Worm (Caenorhabditis elegans): ENCODE data around the gene ins-21.

ce11 chrIII:10000428-10000827, 23.1 kb upstream of the ins-21 start, which contains the start of gene C05B5.2:
- TF ChIP-seq flt-1 (GFP tag; IDR thresholded peaks at IDR 0.05) (no peak), tbx-11 (GFP tag; IDR thresholded peaks at IDR 0.05) (no peak), hnd-1 (tag; optimal IDR thresholded peaks at IDR 0.05) (no peak), ama-1 (optimal IDR thresholded peaks at IDR 0.05) (no peak), tra-4 (tag; optimal IDR thresholded peaks at IDR 0.05) (no peak), sea-1 (GFP tag; conservative IDR thresholded peaks at IDR 0.05) (no peak), pes-1 (GFP tag; IDR thresholded peaks at IDR 0.05) (no peak)
